Fruit fly (Drosophila melanogaster): ENCODE results near the gene CG32473.

dm6 chr3R:13338030-13338429 is 35.6 kb downstream of the CG32473 start, which contains the start of gene PK2-R1:
- TF ChIP-seq cnc (optimal IDR thresholded peaks at IDR 0.05) (no peak), cic (GFP tag; optimal IDR thresholded peaks at IDR 0.05) (no peak), CG12768 (GFP tag; optimal IDR thresholded peaks at IDR 0.05) (no peak), ovo (GFP tag; optimal IDR thresholded peaks at IDR 0.05) (no peak), CG7045 (GFP tag; optimal IDR thresholded peaks at IDR 0.05) (no peak), pad (GFP tag; optimal IDR thresholded peaks at IDR 0.05) (no peak), CG14711 (tag; optimal IDR thresholded peaks at IDR 0.05) (no peak)
